Fruit fly (Drosophila melanogaster): ENCODE results near the gene sgl.

Gene sgl

dm6 chr3L:6988942-6989569, 24.5 kb upstream of the sgl start (continued):
- TF ChIP-seq tgo (GFP tag; IDR thresholded peaks at IDR 0.05): peak; percentile 89
- peak; percentile 83 for TF ChIP-seq jigr1 (GFP tag; IDR thresholded peaks at IDR 0.05)
- TF ChIP-seq CG14965 (GFP tag; optimal IDR thresholded peaks at IDR 0.05; ENCODE audit: borderline replicate concordance): peak; percentile 13
- peak; percentile 94 for TF ChIP-seq CG18619 (GFP tag; optimal IDR thresholded peaks at IDR 0.05)
- peak; percentile 79; the same call in 2 of the 3 replicates for TF ChIP-seq so (GFP tag; IDR thresholded peaks at IDR 0.05)
- TF ChIP-seq zen (tag; optimal IDR thresholded peaks at IDR 0.05): peak; percentile 88
- peak; percentile 74 for TF ChIP-seq sob (GFP tag; IDR thresholded peaks at IDR 0.05)
- no peak for TF ChIP-seq wek (GFP tag; optimal IDR thresholded peaks at IDR 0.05)
- peak; percentile 99 for TF ChIP-seq Sox100B (GFP tag; optimal IDR thresholded peaks at IDR 0.05)
- peak; percentile 90 for TF ChIP-seq tap (tag; optimal IDR thresholded peaks at IDR 0.05)
- no peak for TF ChIP-seq Neu2 (GFP tag; optimal IDR thresholded peaks at IDR 0.05; ENCODE audit: borderline replicate concordance)
- TF ChIP-seq H2.0 (GFP tag; IDR thresholded peaks at IDR 0.05): peak; percentile 62
- TF ChIP-seq esg (GFP tag; conservative IDR thresholded peaks at IDR 0.05): peak; percentile 81
- TF ChIP-seq CG16863 (GFP tag; optimal IDR thresholded peaks at IDR 0.05): peak; percentile 64
- peak; percentile 9 for TF ChIP-seq CG15479 (GFP tag; optimal IDR thresholded peaks at IDR 0.05)
- TF ChIP-seq ato (GFP tag; IDR thresholded peaks at IDR 0.05; ENCODE audit: partially characterized antibody): no peak
- TF ChIP-seq CG17829 (tag; optimal IDR thresholded peaks at IDR 0.05): peak; percentile 96
- TF ChIP-seq CG1602 (GFP tag; optimal IDR thresholded peaks at IDR 0.05): peak; percentile 87
- TF ChIP-seq CG31388 (GFP tag; optimal IDR thresholded peaks at IDR 0.05): peak; percentile 80
- no peak; the same call in 1 of the 2 replicates for TF ChIP-seq CG43689 (GFP tag; IDR thresholded peaks at IDR 0.05)
- no peak for TF ChIP-seq gcm2 (GFP tag; optimal IDR thresholded peaks at IDR 0.05)
- peak; percentile 85 for TF ChIP-seq CG4404 (GFP tag; IDR thresholded peaks at IDR 0.05)
- peak; percentile 97 for TF ChIP-seq phol (tag; optimal IDR thresholded peaks at IDR 0.05)
- peak; percentile 89 for TF ChIP-seq caup (GFP tag; optimal IDR thresholded peaks at IDR 0.05; ENCODE audit: severe bottlenecking)
- TF ChIP-seq BtbVII (GFP tag; optimal IDR thresholded peaks at IDR 0.05): peak; percentile 94
- TF ChIP-seq CG10565 (GFP tag; optimal IDR thresholded peaks at IDR 0.05): peak; percentile 21
- TF ChIP-seq Sry-β (GFP tag; optimal IDR thresholded peaks at IDR 0.05): peak; percentile 45
- peak; percentile 24 for TF ChIP-seq CG17568 (GFP tag; optimal IDR thresholded peaks at IDR 0.05)
- peak; percentile 49 to 94 for TF ChIP-seq Hr51 (GFP tag; optimal IDR thresholded peaks at IDR 0.05)
- TF ChIP-seq nerfin-1 (tag; optimal IDR thresholded peaks at IDR 0.05): peak; percentile 91
- peak; percentile 53 for TF ChIP-seq B-H2 (GFP tag; optimal IDR thresholded peaks at IDR 0.05)
- TF ChIP-seq CG1233 (GFP tag; optimal IDR thresholded peaks at IDR 0.05): peak; percentile 92
- TF ChIP-seq Taf1 (GFP tag; IDR thresholded peaks at IDR 0.05): peak; percentile 65
- TF ChIP-seq twi (tag; optimal IDR thresholded peaks at IDR 0.05): peak; percentile 80
- TF ChIP-seq gem (tag; optimal IDR thresholded peaks at IDR 0.05): peak; percentile 95
- peak; percentile 36 for TF ChIP-seq da (GFP tag; optimal IDR thresholded peaks at IDR 0.05)
- TF ChIP-seq Dfd (GFP tag; optimal IDR thresholded peaks at IDR 0.05): peak in 1 of 2 experiments; percentile 35
- TF ChIP-seq CG11504 (tag; optimal IDR thresholded peaks at IDR 0.05): peak; percentile 96
- no peak for TF ChIP-seq lbe (GFP tag; optimal IDR thresholded peaks at IDR 0.05)
- TF ChIP-seq Nf-YC (tag; optimal IDR thresholded peaks at IDR 0.05): peak; percentile 97
- TF ChIP-seq Nf-YA (GFP tag; IDR thresholded peaks at IDR 0.05): peak; percentile 82
- peak; percentile 94 for TF ChIP-seq CG13424 (tag; optimal IDR thresholded peaks at IDR 0.05)
- no peak for TF ChIP-seq HLH4C (GFP tag; IDR thresholded peaks at IDR 0.05; ENCODE audit: partially characterized antibody)
- peak; percentile 60 for TF ChIP-seq Dad (GFP tag; optimal IDR thresholded peaks at IDR 0.05)
- peak; percentile 86 for TF ChIP-seq CG15601 (tag; optimal IDR thresholded peaks at IDR 0.05)
- TF ChIP-seq jing (GFP tag; optimal IDR thresholded peaks at IDR 0.05): no peak
- TF ChIP-seq amos (GFP tag; IDR thresholded peaks at IDR 0.05; ENCODE audit: partially characterized antibody): no peak
- TF ChIP-seq chn (GFP tag; optimal IDR thresholded peaks at IDR 0.05): peak; percentile 56
- TF ChIP-seq pita (GFP tag; optimal IDR thresholded peaks at IDR 0.05): no peak

Data from whole organism, embryonic.